Worm (Caenorhabditis elegans): ENCODE measurements around the gene F21A3.11.

- TF ChIP-seq ztf-29 (GFP tag; IDR thresholded peaks at IDR 0.05) (no peak), flt-1 (GFP tag; IDR thresholded peaks at IDR 0.05) (no peak), med-1 (GFP tag; optimal IDR thresholded peaks at IDR 0.05; ENCODE audit: insufficient read depth) (no peak), ztf-23 (GFP tag; IDR thresholded peaks at IDR 0.05) (no peak), klf-2 (GFP tag; conservative IDR thresholded peaks at IDR 0.05) (no peak), T22C8.4 (GFP tag; IDR thresholded peaks at IDR 0.05) (no peak), ref-1 (GFP tag; conservative IDR thresholded peaks at IDR 0.05) (no peak), tab-1 (GFP tag; IDR thresholded peaks at IDR 0.05) (no peak)
Measured at ce11 chrV:15512856-15513756, 19.9 kb downstream of the F21A3.11 start.

Measured in whole organism, midembryonic.